Fruit fly (Drosophila melanogaster) whole organism, pupa: ENCODE results near the gene nAChRbeta1.

Source experiments
- CG32121 ChIP-seq: fragments of 200-800 bp; sonication (Bioruptor generic); IDR thresholded peaks from 2 replicates; pipeline ENCODE4 v1.3.6; 2022; ENCODE audit warnings: missing biosample characterization, missing genetic modification characterization
- Snoo ChIP-seq: fragments of 200-800 bp; sonication (Bioruptor generic); optimal IDR thresholded peaks from 3 replicates; lab custom pipeline; 2017; ENCODE audit warnings: missing biosample characterization, mild to moderate bottlenecking, missing genetic modification characterization, inconsistent platforms
- rn ChIP-seq: fragments of 200-800 bp; sonication (Bioruptor generic); IDR thresholded peaks from 2 replicates; pipeline ENCODE4 v1.3.6; 2022; ENCODE audit warnings: missing biosample characterization, missing genetic modification characterization

DNA sequence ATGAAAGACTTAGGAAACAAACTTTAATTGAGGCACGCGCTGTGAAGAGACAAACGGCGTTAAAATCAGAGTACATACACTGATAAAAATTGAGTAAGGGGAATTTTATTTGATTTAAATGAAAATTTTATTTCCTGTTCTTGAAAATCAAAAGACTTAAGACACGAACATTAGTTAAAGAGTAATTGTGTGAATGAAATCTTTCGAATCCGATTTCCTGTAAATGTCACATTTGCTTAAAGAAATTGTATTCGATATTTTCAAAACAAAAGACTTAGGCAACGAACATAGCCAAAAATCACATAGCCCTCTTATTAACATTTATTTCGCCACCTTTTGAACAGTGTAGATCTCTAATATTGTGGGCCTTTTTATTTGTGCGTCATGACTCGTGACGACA lies 16.7 kb downstream of the nAChRbeta1 start:
- TF ChIP-seq rn (GFP tag; lab: Robert Waterston, UW): no peak
- no peak for TF ChIP-seq Snoo
- TF ChIP-seq CG32121: no peak
